Worm (Caenorhabditis elegans): Measurements from ENCODE around the gene srh-169.

The srh-169 gene

ce11 chrV:4018591-4018990 is 29.1 kb upstream of the srh-169 start:
- TF ChIP-seq M03D4.4 (tag; optimal IDR thresholded peaks at IDR 0.05) = no peak
- no peak for TF ChIP-seq elt-1 (tag; optimal IDR thresholded peaks at IDR 0.05; ENCODE audit: borderline replicate concordance, insufficient read depth)
- no peak for TF ChIP-seq lin-32 (GFP tag; optimal IDR thresholded peaks at IDR 0.05)
- TF ChIP-seq bed-3 (GFP tag; optimal IDR thresholded peaks at IDR 0.05) = no peak
- no peak for TF ChIP-seq blmp-1 (tag; optimal IDR thresholded peaks at IDR 0.05)
- no peak for TF ChIP-seq nhr-28 (tag; optimal IDR thresholded peaks at IDR 0.05)
- no peak for TF ChIP-seq mls-2 (tag; optimal IDR thresholded peaks at IDR 0.05)
- no peak for TF ChIP-seq tbx-8 (GFP tag; optimal IDR thresholded peaks at IDR 0.05)
- TF ChIP-seq ceh-39 (tag; optimal IDR thresholded peaks at IDR 0.05) = no peak

ce11 chrV:4019188-4019587 is 28.5 kb upstream of the srh-169 start, which contains the start of gene K09D9.3:
TSS of gene K09D9.3 (plus strand) at chrV:4019488.
- TF ChIP-seq lin-32 (GFP tag; optimal IDR thresholded peaks at IDR 0.05) = no peak
- no peak for TF ChIP-seq tbx-8 (GFP tag; optimal IDR thresholded peaks at IDR 0.05)
- no peak for TF ChIP-seq cnd-1 (tag; optimal IDR thresholded peaks at IDR 0.05)
- no peak for TF ChIP-seq nhr-76 (tag; optimal IDR thresholded peaks at IDR 0.05)
- TF ChIP-seq ceh-39 (tag; optimal IDR thresholded peaks at IDR 0.05) = no peak
- no peak for TF ChIP-seq ztf-11 (tag; optimal IDR thresholded peaks at IDR 0.05)
- peak; percentile 65 for TF ChIP-seq zip-8 (tag; optimal IDR thresholded peaks at IDR 0.05)

DNA sequence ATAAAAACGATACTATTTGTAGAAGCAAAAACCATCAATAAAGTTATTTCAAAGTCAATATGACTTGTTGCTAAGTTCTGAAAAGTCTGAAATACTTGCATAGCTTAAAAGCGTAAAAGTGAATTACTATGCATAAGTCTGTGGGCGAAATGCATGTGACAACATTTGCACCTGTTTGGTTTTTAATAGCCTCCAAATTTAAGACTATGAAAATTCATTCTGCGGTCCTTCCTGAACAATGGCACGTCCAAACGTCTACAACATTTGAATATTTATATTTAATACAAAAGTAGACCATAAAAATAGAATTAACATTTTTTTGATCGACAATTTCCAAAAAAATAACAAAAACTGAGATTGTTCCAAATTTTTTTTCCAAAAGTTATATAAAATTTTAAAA is 25.9 kb upstream of the srh-169 start, which contains the start of gene K09D9.14:
Gene K09D9.14 (minus strand): TSS at position 101 of the 400 bp plus-strand sequence.
- TF ChIP-seq sem-2 (GFP tag; optimal IDR thresholded peaks at IDR 0.05) (no peak), nhr-2 (tag; optimal IDR thresholded peaks at IDR 0.05) (no peak), elt-3 (tag; optimal IDR thresholded peaks at IDR 0.05) (no peak), nhr-28 (tag; optimal IDR thresholded peaks at IDR 0.05) (no peak), ceh-43 (GFP tag; optimal IDR thresholded peaks at IDR 0.05) (no peak), lsy-2 (tag; optimal IDR thresholded peaks at IDR 0.05) (no peak)

ce11 chrV:4022309-4022708 is 25.3 kb upstream of the srh-169 start, which contains the start of gene cyp-35A3:
TSS of gene cyp-35A3 (plus strand) at chrV:4022609.
- TF ChIP-seq M03D4.4 (tag; optimal IDR thresholded peaks at IDR 0.05) = no peak
- no peak for TF ChIP-seq ceh-39 (tag; optimal IDR thresholded peaks at IDR 0.05)
- no peak for TF ChIP-seq nhr-2 (tag; optimal IDR thresholded peaks at IDR 0.05)
- TF ChIP-seq tbx-8 (GFP tag; optimal IDR thresholded peaks at IDR 0.05) = no peak
- no peak for TF ChIP-seq mab-5 (tag; optimal IDR thresholded peaks at IDR 0.05)

DNA sequence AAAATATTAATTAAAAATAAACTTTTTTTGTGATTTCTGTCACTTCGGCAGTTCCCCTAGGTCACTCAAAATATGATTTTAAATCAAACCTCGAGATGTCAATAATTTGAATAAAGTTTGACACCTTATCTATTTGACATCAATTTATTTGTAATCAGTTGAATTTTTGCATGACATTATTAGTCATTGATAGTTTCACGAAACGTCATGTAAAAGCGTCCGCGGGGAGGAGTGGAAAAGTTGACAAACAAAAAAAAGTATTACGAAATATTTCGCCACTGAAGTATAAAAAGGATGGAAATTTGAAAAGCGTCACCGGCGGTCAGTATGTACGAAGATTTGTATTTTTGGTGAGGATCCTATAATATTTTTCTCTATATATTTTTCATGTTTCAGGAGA is 22.9 kb upstream of the srh-169 start, which contains the start of gene K09D9.1:
Gene K09D9.1 (plus strand): TSS at position 271 of the 400 bp plus-strand sequence.
- TF ChIP-seq ztf-11 (tag; optimal IDR thresholded peaks at IDR 0.05) = no peak
- TF ChIP-seq ceh-39 (tag; optimal IDR thresholded peaks at IDR 0.05) = no peak
- TF ChIP-seq lin-13 (tag; optimal IDR thresholded peaks at IDR 0.05) = no peak
- no peak for TF ChIP-seq hlh-1 (tag; optimal IDR thresholded peaks at IDR 0.05)

DNA sequence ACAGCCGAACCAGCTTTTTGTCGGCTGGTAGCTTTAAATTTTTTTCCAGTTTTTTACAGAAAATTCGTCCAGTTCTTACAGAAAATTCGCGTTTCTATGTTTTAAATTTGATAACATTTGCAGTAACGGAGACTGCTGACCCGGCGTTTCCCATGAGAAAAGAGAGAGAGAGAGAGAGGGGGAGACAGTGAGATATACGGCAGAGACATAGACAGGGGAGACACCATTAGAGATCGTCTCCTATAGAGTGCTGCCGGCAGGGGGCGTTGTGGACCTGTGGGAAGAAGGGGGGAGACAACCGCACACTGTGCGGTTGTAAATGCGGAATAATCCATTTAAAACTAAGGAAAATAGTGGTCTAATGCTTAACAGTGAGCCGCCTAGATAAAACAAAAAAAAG is 18.0 kb upstream of the srh-169 start:
- TF ChIP-seq M03D4.4 (tag; optimal IDR thresholded peaks at IDR 0.05) = no peak
- TF ChIP-seq flh-1 (GFP tag; optimal IDR thresholded peaks at IDR 0.05) = no peak
- TF ChIP-seq elt-1 (tag; optimal IDR thresholded peaks at IDR 0.05; ENCODE audit: borderline replicate concordance, insufficient read depth) = no peak
- no peak for TF ChIP-seq mls-2 (tag; optimal IDR thresholded peaks at IDR 0.05)
- no peak for TF ChIP-seq snpc-4 (tag; optimal IDR thresholded peaks at IDR 0.05)
- no peak for TF ChIP-seq ceh-83 (GFP tag; optimal IDR thresholded peaks at IDR 0.05)
- TF ChIP-seq unc-62 (GFP tag; optimal IDR thresholded peaks at IDR 0.05) = no peak
- TF ChIP-seq nhr-76 (tag; optimal IDR thresholded peaks at IDR 0.05) = no peak
- TF ChIP-seq zip-8 (tag; optimal IDR thresholded peaks at IDR 0.05) = no peak
- TF ChIP-seq bed-3 (GFP tag; optimal IDR thresholded peaks at IDR 0.05) = no peak
- no peak for TF ChIP-seq drap-1 (GFP tag; optimal IDR thresholded peaks at IDR 0.05)

DNA sequence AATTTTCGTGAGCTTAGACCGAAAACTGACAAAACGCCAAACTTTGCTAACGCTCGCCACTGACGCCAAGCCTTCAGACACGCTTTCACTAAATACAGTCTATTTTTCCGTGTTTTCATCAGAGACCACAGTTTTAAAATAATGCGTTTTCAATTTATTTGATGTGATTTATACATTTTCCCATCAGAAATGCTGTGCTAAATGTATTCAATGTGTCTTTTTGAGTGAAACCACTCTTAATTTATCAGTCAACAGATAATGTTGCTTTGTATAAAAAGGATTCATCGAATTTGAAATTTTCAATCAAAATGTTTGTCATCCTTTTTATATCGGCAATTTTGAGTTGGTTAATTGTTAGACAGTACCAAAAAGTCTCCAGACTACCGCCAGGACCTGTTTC is 16.3 kb upstream of the srh-169 start, which contains the start of gene cyp-35A4:
Gene cyp-35A4 (plus strand): TSS at position 301 of the 400 bp plus-strand sequence.
- no peak for TF ChIP-seq lsy-2 (tag; optimal IDR thresholded peaks at IDR 0.05)
- no peak for TF ChIP-seq mab-5 (tag; optimal IDR thresholded peaks at IDR 0.05)
- no peak for TF ChIP-seq sptf-1 (tag; optimal IDR thresholded peaks at IDR 0.05)
- no peak for TF ChIP-seq nhr-237 (tag; optimal IDR thresholded peaks at IDR 0.05)
- TF ChIP-seq cnd-1 (tag; optimal IDR thresholded peaks at IDR 0.05) = no peak
- TF ChIP-seq pha-4 (tag; optimal IDR thresholded peaks at IDR 0.05) = no peak
- no peak for TF ChIP-seq nhr-76 (tag; optimal IDR thresholded peaks at IDR 0.05)
- TF ChIP-seq ceh-43 (GFP tag; optimal IDR thresholded peaks at IDR 0.05) = no peak
- no peak for TF ChIP-seq tbx-8 (GFP tag; optimal IDR thresholded peaks at IDR 0.05)
- TF ChIP-seq blmp-1 (tag; optimal IDR thresholded peaks at IDR 0.05) = no peak
- TF ChIP-seq M03D4.4 (tag; optimal IDR thresholded peaks at IDR 0.05) = no peak
- TF ChIP-seq mep-1 (tag; optimal IDR thresholded peaks at IDR 0.05) = no peak
- no peak for TF ChIP-seq mls-2 (tag; optimal IDR thresholded peaks at IDR 0.05)
- no peak for TF ChIP-seq ztf-11 (tag; optimal IDR thresholded peaks at IDR 0.05)
- no peak for TF ChIP-seq lin-32 (GFP tag; optimal IDR thresholded peaks at IDR 0.05)
- no peak for TF ChIP-seq hlh-1 (tag; optimal IDR thresholded peaks at IDR 0.05)
- no peak for TF ChIP-seq nhr-28 (tag; optimal IDR thresholded peaks at IDR 0.05)

All from whole organism, mixed stage, embryonic.